Fruit fly (Drosophila melanogaster): ENCODE results near the gene CG13728.

CG13728 gene

dm6 chr3L:17430957-17431585 lies 48.5 kb upstream of the CG13728 start (continued):
- TF ChIP-seq Jarid2 (GFP tag; optimal IDR thresholded peaks at IDR 0.05) (no peak), usp (GFP tag; optimal IDR thresholded peaks at IDR 0.05) (no peak), CG6813 (GFP tag; optimal IDR thresholded peaks at IDR 0.05) (no peak), rib (GFP tag; IDR thresholded peaks at IDR 0.05) (no peak), lmd (GFP tag; IDR thresholded peaks at IDR 0.05) (no peak), wor (GFP tag; IDR thresholded peaks at IDR 0.05) (no peak), CG17328 (GFP tag; IDR thresholded peaks at IDR 0.05) (no peak), sens-2 (GFP tag; IDR thresholded peaks at IDR 0.05) (no peak), CG34224 (GFP tag; IDR thresholded peaks at IDR 0.05; ENCODE audit: partially characterized antibody) (no peak), lab (GFP tag; optimal IDR thresholded peaks at IDR 0.05) (peak; percentile 40), gcm (GFP tag; optimal IDR thresholded peaks at IDR 0.05) (no peak), CG12071 (GFP tag; optimal IDR thresholded peaks at IDR 0.05) (no peak), HLHmδ (GFP tag; optimal IDR thresholded peaks at IDR 0.05) (no peak), CG3163 (GFP tag; optimal IDR thresholded peaks at IDR 0.05) (no peak), sima (GFP tag; optimal IDR thresholded peaks at IDR 0.05) (no peak), bowl (GFP tag; IDR thresholded peaks at IDR 0.05) (no peak), CG2116 (GFP tag; optimal IDR thresholded peaks at IDR 0.05) (no peak), jigr1 (GFP tag; IDR thresholded peaks at IDR 0.05) (no peak), ro (GFP tag; IDR thresholded peaks at IDR 0.05) (no peak), unpg (GFP tag; optimal IDR thresholded peaks at IDR 0.05) (no peak), CG11247 (GFP tag; IDR thresholded peaks at IDR 0.05) (no peak), gcm2 (GFP tag; optimal IDR thresholded peaks at IDR 0.05) (no peak), Sox100B (GFP tag; optimal IDR thresholded peaks at IDR 0.05) (no peak), CG7271 (tag; optimal IDR thresholded peaks at IDR 0.05) (no peak), hb (GFP tag; IDR thresholded peaks at IDR 0.05; ENCODE audit: partially characterized antibody) (no peak), CG9437 (GFP tag; optimal IDR thresholded peaks at IDR 0.05) (no peak), shn (GFP tag; optimal IDR thresholded peaks at IDR 0.05) (no peak), CG10209 (GFP tag; optimal IDR thresholded peaks at IDR 0.05) (no peak), CG33213 (GFP tag; optimal IDR thresholded peaks at IDR 0.05) (peak; percentile 8), C15 (GFP tag; IDR thresholded peaks at IDR 0.05) (no peak), PHDP (tag; optimal IDR thresholded peaks at IDR 0.05) (peak; percentile 34), Dll (GFP tag; IDR thresholded peaks at IDR 0.05; ENCODE audit: partially characterized antibody) (no peak), Scr (GFP tag; IDR thresholded peaks at IDR 0.05; ENCODE audit: partially characterized antibody) (no peak), tap (tag; optimal IDR thresholded peaks at IDR 0.05) (no peak), chinmo (GFP tag; IDR thresholded peaks at IDR 0.05; ENCODE audit: partially characterized antibody) (no peak), Hr51 (GFP tag; optimal IDR thresholded peaks at IDR 0.05) (peak in 1 of 2 experiments; percentile 31), Pdp1 (GFP tag; optimal IDR thresholded peaks at IDR 0.05) (no peak), CG12659 (GFP tag; optimal IDR thresholded peaks at IDR 0.05) (no peak), CG34376 (GFP tag; optimal IDR thresholded peaks at IDR 0.05) (peak; percentile 73), NK7.1 (GFP tag; optimal IDR thresholded peaks at IDR 0.05) (no peak), CG3995 (GFP tag; optimal IDR thresholded peaks at IDR 0.05) (no peak), nmo (GFP tag; optimal IDR thresholded peaks at IDR 0.05) (no peak), bigmax (GFP tag; optimal IDR thresholded peaks at IDR 0.05) (no peak), Tbp (GFP tag; optimal IDR thresholded peaks at IDR 0.05) (no peak), CG32767 (GFP tag; IDR thresholded peaks at IDR 0.05) (no peak), CG8388 (GFP tag; optimal IDR thresholded peaks at IDR 0.05) (no peak), dm (GFP tag; optimal IDR thresholded peaks at IDR 0.05) (no peak), CG4617 (GFP tag; optimal IDR thresholded peaks at IDR 0.05; ENCODE audit: borderline replicate concordance) (no peak), CG1529 (GFP tag; optimal IDR thresholded peaks at IDR 0.05) (no peak), unc-4 (GFP tag; IDR thresholded peaks at IDR 0.05; ENCODE audit: partially characterized antibody) (no peak)

All from whole organism, embryonic.